Fruit fly (Drosophila melanogaster) whole organism, embryonic: ENCODE measurements around the gene CG6136.
A peak's percentile ranks its signal among the peaks of the same experiment; 100 is the strongest.

ENCODE experiments used
- Awh ChIP-seq: fragments of 200-800 bp; sonication (Bioruptor generic); IDR thresholded peaks from 2 replicates; pipeline ENCODE4, ENCODE4 v1.3.6; 2022; ENCODE audit warnings: missing biosample characterization, missing genetic modification characterization
- CG10321 ChIP-seq: fragments of 200-800 bp; sonication (Bioruptor generic); IDR thresholded peaks from 2 replicates; pipeline ENCODE4 v1.3.6; 2022; ENCODE audit warnings: missing biosample characterization, missing genetic modification characterization
- CG10959 ChIP-seq: fragments of 200-800 bp; sonication (Bioruptor generic); IDR thresholded peaks from 2 replicates; pipeline ENCODE4 v1.3.6; 2022; ENCODE audit warnings: missing biosample characterization, missing genetic modification characterization
- CG12071 ChIP-seq: fragments of 200-800 bp; sonication (Bioruptor generic); optimal IDR thresholded peaks from 3 replicates; lab custom pipeline; 2018; ENCODE audit warnings: missing biosample characterization, mild to moderate bottlenecking, missing genetic modification characterization
- CG12299 ChIP-seq: fragments of 200-800 bp; sonication (Bioruptor generic); optimal IDR thresholded peaks from 2 replicates; lab custom pipeline; 2018; ENCODE audit warnings: missing biosample characterization, mild to moderate bottlenecking, missing genetic modification characterization
- CG1233 ChIP-seq: fragments of 200-800 bp; sonication (Bioruptor generic); optimal IDR thresholded peaks from 4 replicates; lab custom pipeline; 2018; ENCODE audit warnings: missing biosample characterization, mild to moderate bottlenecking, missing genetic modification characterization
- CG14860 ChIP-seq: fragments of 200-800 bp; sonication (Bioruptor generic); IDR thresholded peaks from 3 replicates; pipeline ENCODE4 v1.3.6; 2022; ENCODE audit warnings: missing biosample characterization, missing genetic modification characterization; ENCODE audit not compliant: partially characterized antibody
- CG15269 ChIP-seq: fragments of 200-800 bp; sonication (Bioruptor generic); optimal IDR thresholded peaks from 2 replicates; lab custom pipeline; 2018; ENCODE audit warnings: missing biosample characterization, mild to moderate bottlenecking, missing genetic modification characterization, moderate library complexity
- CG17568 ChIP-seq: fragments of 200-800 bp; sonication (Bioruptor generic); optimal IDR thresholded peaks from 2 replicates; lab custom pipeline; 2018; ENCODE audit warnings: missing biosample characterization, mild to moderate bottlenecking, missing genetic modification characterization, moderate library complexity
- CG17912 ChIP-seq: fragments of 200-800 bp; sonication (Bioruptor generic); optimal IDR thresholded peaks from 2 replicates; lab custom pipeline; 2018; ENCODE audit warnings: missing biosample characterization, mild to moderate bottlenecking, missing genetic modification characterization
- CG2129 ChIP-seq: fragments of 200-800 bp; sonication (Bioruptor generic); IDR thresholded peaks from 2 replicates; pipeline ENCODE4 v1.3.6; 2022; ENCODE audit warnings: missing biosample characterization, missing genetic modification characterization; ENCODE audit not compliant: partially characterized antibody
- CG2202 ChIP-seq: fragments of 200-800 bp; sonication (Bioruptor generic); optimal IDR thresholded peaks from 2 replicates; lab custom pipeline; 2018; ENCODE audit warnings: missing biosample characterization, mild to moderate bottlenecking, missing genetic modification characterization
- CG30431 ChIP-seq: fragments of 200-800 bp; sonication (Bioruptor generic); optimal IDR thresholded peaks from 2 replicates; lab custom pipeline; 2017; ENCODE audit warnings: missing biosample characterization, missing genetic modification characterization
- CG3065 ChIP-seq: fragments of 200-800 bp; sonication (Bioruptor generic); optimal IDR thresholded peaks from 2 replicates; lab custom pipeline; 2016; ENCODE audit warnings: missing biosample characterization, missing genetic modification characterization
- CG34224 ChIP-seq: fragments of 200-800 bp; sonication (Bioruptor generic); IDR thresholded peaks from 3 replicates; pipeline ENCODE4 v1.3.6; 2022; ENCODE audit warnings: missing biosample characterization, missing genetic modification characterization; ENCODE audit not compliant: partially characterized antibody
- CG34422 ChIP-seq: fragments of 200-800 bp; sonication (Bioruptor generic); IDR thresholded peaks from 3 replicates; pipeline ENCODE4 v1.3.6; 2022; ENCODE audit warnings: missing biosample characterization, missing genetic modification characterization
- CG4360 ChIP-seq: fragments of 200-800 bp; sonication (Bioruptor generic); IDR thresholded peaks from 2 replicates; pipeline ENCODE4 v1.3.6; 2022; ENCODE audit warnings: missing biosample characterization, missing genetic modification characterization
- CG4424 ChIP-seq: fragments of 200-800 bp; sonication (Bioruptor generic); optimal IDR thresholded peaks from 3 replicates; lab custom pipeline; 2016; ENCODE audit warnings: missing biosample characterization, missing genetic modification characterization
- CG6272 ChIP-seq: fragments of 200-800 bp; sonication (Bioruptor generic); IDR thresholded peaks from 2 replicates; pipeline ENCODE4 v1.3.6; 2022; ENCODE audit warnings: missing biosample characterization, missing genetic modification characterization
- CG8478 ChIP-seq: fragments of >200 bp; optimal IDR thresholded peaks from 2 replicates; lab custom pipeline; 2018
- CG8924 ChIP-seq: fragments of 200-800 bp; optimal IDR thresholded peaks from 3 replicates; lab custom pipeline; 2019; ENCODE audit warnings: missing biosample characterization, mild to moderate bottlenecking, missing genetic modification characterization, moderate library complexity
- Fer1 ChIP-seq: fragments of 200-800 bp; sonication (Bioruptor generic); optimal IDR thresholded peaks from 2 replicates; lab custom pipeline; 2017; ENCODE audit warnings: missing biosample characterization, mild to moderate bottlenecking, missing genetic modification characterization
- Fer3 ChIP-seq: fragments of 200-800 bp; sonication (Bioruptor generic); optimal IDR thresholded peaks from 2 replicates; lab custom pipeline; 2018; ENCODE audit warnings: missing biosample characterization, mild to moderate bottlenecking, missing genetic modification characterization, moderate library complexity
- HLH4C ChIP-seq: fragments of 200-800 bp; sonication (Bioruptor generic); IDR thresholded peaks from 3 replicates; pipeline ENCODE4 v1.3.6; 2022; ENCODE audit warnings: missing biosample characterization, missing genetic modification characterization; ENCODE audit not compliant: partially characterized antibody
- Med ChIP-seq: fragments of 200-800 bp; sonication (Bioruptor generic); peaks from one replicate; lab custom pipeline; 2016; ENCODE audit warnings: missing biosample characterization, missing genetic modification characterization, mild to moderate bottlenecking, inconsistent platforms, moderate library complexity
- Meics ChIP-seq: fragments of 200-800 bp; sonication (Bioruptor generic); optimal IDR thresholded peaks from 2 replicates; lab custom pipeline; 2017; ENCODE audit warnings: missing biosample characterization, mild to moderate bottlenecking, missing genetic modification characterization
- Myb ChIP-seq: fragments of 200-800 bp; sonication (Bioruptor generic); optimal IDR thresholded peaks from 2 replicates; lab custom pipeline; 2016; ENCODE audit warnings: missing biosample characterization, missing genetic modification characterization
- Pdp1 ChIP-seq, 2 experiments: fragments of 200-800 bp; sonication (Bioruptor generic); optimal IDR thresholded peaks; 3 replicates each; lab custom pipeline; 2016; ENCODE audit warnings: missing biosample characterization in 2 of 2, missing genetic modification characterization in 2 of 2, mild to moderate bottlenecking in 1 of 2, moderate library complexity in 1 of 2
- Sin3A ChIP-seq: fragments of >200 bp; optimal IDR thresholded peaks from 2 replicates; lab custom pipeline; 2018
- Sox100B ChIP-seq: fragments of 200-800 bp; sonication (Bioruptor generic); optimal IDR thresholded peaks from 3 replicates; lab custom pipeline; 2018; ENCODE audit warnings: missing biosample characterization, mild to moderate bottlenecking, missing genetic modification characterization
- Spps ChIP-seq: fragments of 200-800 bp; sonication (Bioruptor generic); optimal IDR thresholded peaks from 2 replicates; lab custom pipeline; 2018; ENCODE audit warnings: missing biosample characterization, mild to moderate bottlenecking, missing genetic modification characterization
- Sry-δ ChIP-seq: fragments of 200-800 bp; sonication (Bioruptor generic); optimal IDR thresholded peaks from 2 replicates; lab custom pipeline; 2016; ENCODE audit warnings: missing biosample characterization, missing genetic modification characterization
- az2 ChIP-seq: fragments of 200-800 bp; sonication (Bioruptor generic); optimal IDR thresholded peaks from 3 replicates; lab custom pipeline; 2016; ENCODE audit warnings: missing biosample characterization, missing genetic modification characterization
- bowl ChIP-seq: fragments of 200-800 bp; sonication (Bioruptor generic); IDR thresholded peaks from 2 replicates; pipeline ENCODE4 v1.3.6; 2022; ENCODE audit warnings: missing biosample characterization, missing genetic modification characterization
- crp ChIP-seq, 2 experiments: fragments of 200-800 bp; sonication (Bioruptor generic); optimal IDR thresholded peaks; 2 replicates in 1 of 2; 3 replicates in 1 of 2; lab custom pipeline; 2017; ENCODE audit warnings: missing biosample characterization in 2 of 2, missing genetic modification characterization in 2 of 2, mild to moderate bottlenecking in 1 of 2, moderate library complexity in 1 of 2
- danr ChIP-seq: fragments of 200-800 bp; sonication (Bioruptor generic); IDR thresholded peaks from 2 replicates; pipeline ENCODE4 v1.3.6; 2022; ENCODE audit warnings: missing biosample characterization, missing genetic modification characterization
- dati ChIP-seq: fragments of 200-800 bp; sonication (Bioruptor generic); IDR thresholded peaks from 2 replicates; pipeline ENCODE4 v1.3.6; 2022; ENCODE audit warnings: missing biosample characterization, missing genetic modification characterization
- ewg ChIP-seq: fragments of 200-800 bp; sonication (Bioruptor generic); optimal IDR thresholded peaks from 3 replicates; lab custom pipeline; 2017; ENCODE audit warnings: mild to moderate bottlenecking, missing biosample characterization, missing genetic modification reagents, missing genetic modification characterization
- fd3F ChIP-seq: fragments of 200-800 bp; sonication (Bioruptor generic); optimal IDR thresholded peaks from 2 replicates; lab custom pipeline; 2018; ENCODE audit warnings: missing biosample characterization, mild to moderate bottlenecking, missing genetic modification characterization, moderate library complexity
- fd64A ChIP-seq: fragments of 200-800 bp; sonication (Bioruptor generic); optimal IDR thresholded peaks from 3 replicates; lab custom pipeline; 2018; ENCODE audit warnings: missing biosample characterization, mild to moderate bottlenecking, missing genetic modification characterization
- fru ChIP-seq: fragments of >200 bp; optimal IDR thresholded peaks from 2 replicates; lab custom pipeline; 2017
- jigr1 ChIP-seq: fragments of 200-800 bp; sonication (Bioruptor generic); IDR thresholded peaks from 3 replicates; pipeline ENCODE4 v1.3.6; 2022; ENCODE audit warnings: missing biosample characterization, missing genetic modification characterization
- lbe ChIP-seq: fragments of 200-800 bp; sonication (Bioruptor generic); optimal IDR thresholded peaks from 2 replicates; lab custom pipeline; 2016; ENCODE audit warnings: missing biosample characterization, mild to moderate bottlenecking, missing genetic modification characterization
- luna ChIP-seq: fragments of 200-800 bp; sonication (Bioruptor generic); optimal IDR thresholded peaks from 2 replicates; lab custom pipeline; 2016; ENCODE audit warnings: missing biosample characterization, missing genetic modification characterization
- pan ChIP-seq, 4 experiments: fragments of >200 bp in 3 of 4; fragments of 200-800 bp in 1 of 4; sonication (Bioruptor generic) in 1 of 4; optimal IDR thresholded peaks in 3 of 4; IDR thresholded peaks in 1 of 4; 2 replicates each; pipeline versions ENCODE4 v1.3.6 to Lab custom; 2017 to 2022; ENCODE audit warnings: missing biosample characterization in 2 of 4, missing genetic modification characterization in 2 of 4, mixed read lengths in 1 of 4
- prd ChIP-seq, 3 experiments: fragments of >200 bp in 2 of 3; fragments of 200-800 bp in 1 of 3; sonication (Bioruptor generic) in 1 of 3; optimal IDR thresholded peaks in 2 of 3; IDR thresholded peaks in 1 of 3; 2 replicates in 2 of 3; 3 replicates in 1 of 3; pipeline versions ENCODE4 v1.3.6 to Lab custom; 2017 to 2022; ENCODE audit warnings: missing biosample characterization in 1 of 3, missing genetic modification characterization in 1 of 3
- pzg ChIP-seq: fragments of 200-800 bp; sonication (Bioruptor generic); optimal IDR thresholded peaks from 3 replicates; lab custom pipeline; 2018; ENCODE audit warnings: missing biosample characterization, mild to moderate bottlenecking, missing genetic modification characterization, moderate library complexity
- sens ChIP-seq: fragments of 200-800 bp; sonication (Bioruptor generic); peaks from one replicate; lab custom pipeline; 2016; ENCODE audit warnings: missing biosample characterization, missing genetic modification characterization
- sob ChIP-seq: fragments of 200-800 bp; sonication (Bioruptor generic); IDR thresholded peaks from 2 replicates; pipeline ENCODE4 v1.3.6; 2022; ENCODE audit warnings: missing biosample characterization, missing genetic modification characterization
- stwl ChIP-seq: fragments of 200-800 bp; sonication (Bioruptor generic); optimal IDR thresholded peaks from 3 replicates; lab custom pipeline; 2018; ENCODE audit warnings: missing biosample characterization, mild to moderate bottlenecking, missing genetic modification characterization, moderate library complexity
- tgo ChIP-seq: fragments of 200-800 bp; sonication (Bioruptor generic); IDR thresholded peaks from 3 replicates; pipeline ENCODE4 v1.3.6; 2022; ENCODE audit warnings: missing biosample characterization, missing genetic modification characterization
- ttk ChIP-seq: fragments of 200-800 bp; sonication (Bioruptor generic); IDR thresholded peaks from 2 replicates; pipeline ENCODE4 v2.1.2; 2022; ENCODE audit warnings: missing biosample characterization, missing genetic modification characterization

The CG6136 gene

DNA sequence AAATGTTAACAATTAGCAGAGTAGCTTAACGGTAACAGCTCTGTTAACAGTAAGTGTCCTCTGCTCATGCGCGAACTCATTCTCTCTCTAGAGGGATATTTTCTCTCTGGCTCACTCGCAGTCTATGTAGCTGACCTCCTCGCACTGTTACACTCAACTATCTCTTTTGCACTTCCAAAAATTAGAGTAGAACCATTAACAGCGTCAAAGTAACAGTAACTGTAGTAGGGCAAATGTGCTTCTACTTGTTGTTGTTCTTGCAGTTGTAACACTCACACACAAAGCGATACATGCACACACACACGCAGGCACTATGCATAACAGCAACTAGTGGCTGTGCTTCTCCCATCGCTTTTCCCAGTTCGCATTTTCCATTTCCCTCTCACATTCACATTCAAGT, 7.1 kb upstream of the CG6136 start (continued):
- TF ChIP-seq pan (optimal IDR thresholded peaks at IDR 0.05; lab: Kevin White, UChicago) (no peak), pan (GFP tag; optimal IDR thresholded peaks at IDR 0.05 in 1 of 2, IDR thresholded peaks at IDR 0.05 in 1 of 2) (no peak), Sox100B (no peak), CG34422 (GFP tag; lab: Robert Waterston, UW) (no peak), Sry-δ (GFP tag; lab: Kevin White, UChicago) (no peak), CG12071 (no peak), crp (GFP tag; optimal IDR thresholded peaks at IDR 0.05; lab: Kevin White, UChicago) (no peak), CG17912 (GFP tag; lab: Kevin White, UChicago) (no peak), CG17568 (GFP tag; lab: Kevin White, UChicago) (no peak), CG2202 (tag; lab: Kevin White, UChicago) (no peak), luna (GFP tag; lab: Kevin White, UChicago) (no peak), Pdp1 (GFP tag; optimal IDR thresholded peaks at IDR 0.05; lab: Kevin White, UChicago) (no peak), bowl (GFP tag; lab: Robert Waterston, UW) (no peak), CG2129 (GFP tag; lab: Robert Waterston, UW) (no peak), tgo (GFP tag; lab: Robert Waterston, UW) (no peak), HLH4C (GFP tag; lab: Robert Waterston, UW) (no peak), Med (GFP tag; lab: Kevin White, UChicago) (peak; percentile 52), CG34224 (GFP tag; lab: Robert Waterston, UW) (no peak), stwl (tag; lab: Kevin White, UChicago) (peak; percentile 48), Fer3 (no peak), ewg (GFP tag; lab: Kevin White, UChicago) (peak; percentile 93), Spps (tag; lab: Kevin White, UChicago) (no peak), danr (GFP tag; lab: Robert Waterston, UW) (no peak), jigr1 (no peak), sob (GFP tag; lab: Robert Waterston, UW) (no peak), Sin3A (lab: Kevin White, UChicago) (no peak), fd64A (no peak), CG14860 (GFP tag; lab: Robert Waterston, UW) (no peak), lbe (GFP tag; lab: Kevin White, UChicago) (no peak), CG8924 (no peak), Awh (GFP tag; lab: Robert Waterston, UW) (no peak), CG8478 (lab: Kevin White, UChicago) (peak; percentile 90), CG6272 (GFP tag; lab: Robert Waterston, UW) (no peak), ttk (GFP tag; lab: Robert Waterston, UW) (no peak), CG1233 (no peak), dati (GFP tag; lab: Robert Waterston, UW) (no peak), CG4360 (GFP tag; lab: Robert Waterston, UW) (peak; percentile 75), CG4424 (GFP tag; lab: Kevin White, UChicago) (no peak), az2 (GFP tag; lab: Kevin White, UChicago) (no peak), fd3F (GFP tag; lab: Kevin White, UChicago) (no peak), sens (GFP tag; lab: Kevin White, UChicago) (peak; percentile 52), fru (lab: Kevin White, UChicago) (no peak), CG30431 (GFP tag; lab: Kevin White, UChicago) (no peak), Myb (GFP tag; lab: Kevin White, UChicago) (no peak), prd (optimal IDR thresholded peaks at IDR 0.05; lab: Kevin White, UChicago) (no peak), prd (GFP tag; IDR thresholded peaks at IDR 0.05; lab: Robert Waterston, UW) (no peak), CG3065 (no peak), CG12299 (tag; lab: Kevin White, UChicago) (no peak), Meics (GFP tag; lab: Kevin White, UChicago) (no peak), CG15269 (tag; lab: Kevin White, UChicago) (no peak), pzg (GFP tag; lab: Kevin White, UChicago) (no peak), CG10959 (GFP tag; lab: Robert Waterston, UW) (no peak), CG10321 (peak; percentile 91), Fer1 (GFP tag; lab: Kevin White, UChicago) (no peak)
